Worm (Caenorhabditis elegans) whole organism, midembryonic: ENCODE measurements around the gene lgc-45.

ENCODE experiments used
- T22C8.4 ChIP-seq: fragments of 200-800 bp; sonication (Bioruptor generic); IDR thresholded peaks from 2 replicates; pipeline ENCODE4 v1.3.6; 2022; ENCODE audit warnings: missing genetic modification characterization, missing compliant biosample characterization
- cog-1 ChIP-seq: sonication (generic microtip); optimal IDR thresholded peaks from 2 replicates; lab custom pipeline; 2016; ENCODE audit warnings: missing genetic modification characterization, missing compliant biosample characterization
- flt-1 ChIP-seq: fragments of 200-800 bp; sonication (Bioruptor generic); IDR thresholded peaks from 2 replicates; pipeline ENCODE4 v1.3.6; 2022; ENCODE audit warnings: missing genetic modification characterization, missing compliant biosample characterization
- klf-2 ChIP-seq: fragments of 200-800 bp; sonication (Bioruptor generic); conservative IDR thresholded peaks from 2 replicates; pipeline ENCODE4 v1.3.6; 2022; ENCODE audit warnings: missing genetic modification reagents, missing genetic modification characterization, missing compliant biosample characterization
- med-1 ChIP-seq: sonication (generic microtip); optimal IDR thresholded peaks from 2 replicates; lab custom pipeline; 2017; ENCODE audit warnings: missing genetic modification characterization, mild to moderate bottlenecking, missing compliant biosample characterization, antibody characterized with exemption, missing genetic modification reagents; ENCODE audit not compliant: insufficient read depth
- tab-1 ChIP-seq: fragments of 200-800 bp; sonication (Bioruptor generic); IDR thresholded peaks from 2 replicates; pipeline ENCODE4 v1.3.6; 2022; ENCODE audit warnings: missing genetic modification characterization, missing compliant biosample characterization

ce11 chrII:3514631-3515030 is 42.6 kb upstream of the lgc-45 start, which contains the start of gene srz-5:
- no peak for TF ChIP-seq klf-2 (GFP tag; lab: Robert Waterston, UW)
- TF ChIP-seq med-1 (GFP tag; lab: Kevin White, UChicago): no peak
- TF ChIP-seq T22C8.4: no peak
- no peak for TF ChIP-seq cog-1
- TF ChIP-seq flt-1 (GFP tag; lab: Robert Waterston, UW): no peak
- no peak for TF ChIP-seq tab-1
